Worm (Caenorhabditis elegans) whole organism, L4 larva: ENCODE results near the gene lron-1.

ENCODE experiments used
- F49E8.2 ChIP-seq: sonication (generic microtip); optimal IDR thresholded peaks from 2 replicates; lab custom pipeline; 2016; ENCODE audit warnings: missing compliant biosample characterization, mild to moderate bottlenecking, missing genetic modification characterization, borderline replicate concordance
- R02D3.7 ChIP-seq: fragments of 150-350 bp; sonication (generic microtip); optimal IDR thresholded peaks from 3 replicates; lab custom pipeline; 2014; ENCODE audit warnings: missing biosample characterization, missing genetic modification characterization
- T26A8.4 ChIP-seq: fragments of 200-800 bp; sonication (Bioruptor generic); IDR thresholded peaks from 2 replicates; pipeline ENCODE4 v1.3.6; 2022; ENCODE audit warnings: missing genetic modification characterization, missing compliant biosample characterization
- Y48G9A.11 ChIP-seq: fragments of 200-800 bp; sonication (Bioruptor generic); IDR thresholded peaks from 2 replicates; pipeline ENCODE4 v1.3.6; 2022; ENCODE audit warnings: missing genetic modification reagents, missing genetic modification characterization, missing compliant biosample characterization
- ZK546.5 ChIP-seq, 2 experiments: sonication (generic microtip); optimal IDR thresholded peaks; 2 replicates each; lab custom pipeline; 2017; ENCODE audit warnings: missing biosample characterization in 2 of 2, missing genetic modification characterization in 2 of 2
- aha-1 ChIP-seq: fragments of 150-350 bp; peaks from one replicate; lab custom pipeline; 2014; ENCODE audit warnings: missing biosample characterization, missing genetic modification characterization
- ama-1 ChIP-seq: fragments of 150-350 bp; optimal IDR thresholded peaks from 2 replicates; lab custom pipeline; 2014; ENCODE audit warnings: inconsistent platforms, mixed read lengths
- attf-4 ChIP-seq: sonication (generic microtip); optimal IDR thresholded peaks from 3 replicates; lab custom pipeline; 2017; ENCODE audit warnings: missing biosample characterization, missing genetic modification characterization
- ceh-20 ChIP-seq: fragments of 200-800 bp; sonication (Bioruptor generic); IDR thresholded peaks from 2 replicates; pipeline ENCODE4 v1.3.6; 2022; ENCODE audit warnings: missing genetic modification reagents, missing genetic modification characterization, missing compliant biosample characterization
- ceh-44 ChIP-seq: fragments of 200-800 bp; sonication (Bioruptor generic); IDR thresholded peaks from 2 replicates; pipeline ENCODE4 v1.3.6; 2022; ENCODE audit warnings: missing genetic modification reagents, missing genetic modification characterization, missing compliant biosample characterization
- ceh-62 ChIP-seq: sonication (generic microtip); optimal IDR thresholded peaks from 2 replicates; lab custom pipeline; 2017; ENCODE audit warnings: missing biosample characterization, missing genetic modification characterization
- ceh-82 ChIP-seq: sonication (generic microtip); optimal IDR thresholded peaks from 2 replicates; lab custom pipeline; 2017; ENCODE audit warnings: missing biosample characterization, missing genetic modification characterization
- ces-1 ChIP-seq: fragments of 150-350 bp; sonication (generic microtip); optimal IDR thresholded peaks from 4 replicates; lab custom pipeline; 2014; ENCODE audit warnings: missing biosample characterization, missing genetic modification reagents, missing genetic modification characterization
- daf-12 ChIP-seq: fragments of 150-350 bp; optimal IDR thresholded peaks from 2 replicates; lab custom pipeline; 2014; ENCODE audit warnings: missing biosample characterization, missing genetic modification reagents, missing genetic modification characterization
- daf-16 ChIP-seq, 3 experiments: sonication (generic microtip); optimal IDR thresholded peaks; 2 replicates each; lab custom pipeline; 2016 to 2017; ENCODE audit warnings: missing genetic modification characterization in 3 of 3, missing genetic modification reagents in 3 of 3, mild to moderate bottlenecking in 2 of 3, missing compliant biosample characterization in 2 of 3, missing biosample characterization in 1 of 3, moderate library complexity in 1 of 3
- daf-19 ChIP-seq: fragments of 200-800 bp; sonication (Bioruptor generic); conservative IDR thresholded peaks from 2 replicates; pipeline ENCODE4 v1.3.6; 2022; ENCODE audit warnings: missing genetic modification characterization, missing compliant biosample characterization
- daf-8 ChIP-seq: fragments of 200-800 bp; sonication (Bioruptor generic); IDR thresholded peaks from 2 replicates; pipeline ENCODE4 v1.3.6; 2022; ENCODE audit warnings: missing genetic modification characterization, missing compliant biosample characterization
- dmd-6 ChIP-seq: fragments of 200-800 bp; sonication (Bioruptor generic); IDR thresholded peaks from 2 replicates; pipeline ENCODE4 v1.3.6; 2022; ENCODE audit warnings: missing genetic modification reagents, missing genetic modification characterization, missing compliant biosample characterization
- dve-1 ChIP-seq: sonication (generic microtip); optimal IDR thresholded peaks from 2 replicates; lab custom pipeline; 2017; ENCODE audit warnings: antibody characterized with exemption, mild to moderate bottlenecking, missing genetic modification characterization, missing compliant biosample characterization; ENCODE audit not compliant: insufficient read depth
- fos-1 ChIP-seq: fragments of 150-350 bp; optimal IDR thresholded peaks from 2 replicates; lab custom pipeline; 2014; ENCODE audit warnings: missing biosample characterization, missing genetic modification characterization
- hlh-11 ChIP-seq: fragments of 200-800 bp; sonication (Bioruptor generic); optimal IDR thresholded peaks from 2 replicates; lab custom pipeline; 2018; ENCODE audit warnings: mild to moderate bottlenecking, missing genetic modification characterization, missing compliant biosample characterization
- hlh-30 ChIP-seq: sonication (generic microtip); optimal IDR thresholded peaks from 2 replicates; lab custom pipeline; 2017; ENCODE audit warnings: antibody characterized with exemption, mild to moderate bottlenecking, missing genetic modification characterization, missing compliant biosample characterization; ENCODE audit not compliant: insufficient read depth
- lin-15B ChIP-seq: fragments of 150-350 bp; sonication (generic microtip); optimal IDR thresholded peaks from 3 replicates; lab custom pipeline; 2014; ENCODE audit warnings: missing biosample characterization, missing genetic modification characterization
- lin-29 ChIP-seq: fragments of 200-800 bp; sonication (Bioruptor generic); IDR thresholded peaks from 2 replicates; pipeline ENCODE4 v1.3.6; 2022; ENCODE audit warnings: missing genetic modification reagents, missing genetic modification characterization, missing compliant biosample characterization
- lin-39 ChIP-seq: fragments of 150-350 bp; optimal IDR thresholded peaks from 2 replicates; lab custom pipeline; 2014; ENCODE audit warnings: missing biosample characterization, missing genetic modification reagents, missing genetic modification characterization
- mdt-29 ChIP-seq: fragments of 200-800 bp; sonication (Bioruptor generic); IDR thresholded peaks from 2 replicates; pipeline ENCODE4 v1.3.6; 2022; ENCODE audit warnings: missing genetic modification reagents, missing genetic modification characterization, missing compliant biosample characterization
- mes-2 ChIP-seq: sonication (generic microtip); optimal IDR thresholded peaks from 2 replicates; lab custom pipeline; 2016; ENCODE audit warnings: missing genotype, mild to moderate bottlenecking, missing genetic modification characterization, missing compliant biosample characterization; ENCODE audit not compliant: poor library complexity, severe bottlenecking
- mxl-2 ChIP-seq: fragments of 200-800 bp; sonication (Bioruptor generic); conservative IDR thresholded peaks from 2 replicates; pipeline ENCODE4 v1.3.6; 2022; ENCODE audit warnings: missing genetic modification reagents, missing genetic modification characterization, missing compliant biosample characterization
- nhr-111 ChIP-seq: fragments of 200-800 bp; sonication (Bioruptor generic); optimal IDR thresholded peaks from 2 replicates; lab custom pipeline; 2018; ENCODE audit warnings: mild to moderate bottlenecking, missing genetic modification characterization, missing compliant biosample characterization
- nhr-237 ChIP-seq: sonication (generic microtip); optimal IDR thresholded peaks from 2 replicates; lab custom pipeline; 2017; ENCODE audit warnings: missing biosample characterization, missing genetic modification characterization
- nhr-41 ChIP-seq: fragments of 200-800 bp; sonication (Bioruptor generic); IDR thresholded peaks from 2 replicates; pipeline ENCODE4 v1.3.6; 2022; ENCODE audit warnings: missing genetic modification reagents, missing genetic modification characterization, missing compliant biosample characterization
- nhr-42 ChIP-seq: fragments of 200-800 bp; sonication (Bioruptor generic); IDR thresholded peaks from 2 replicates; pipeline ENCODE4 v1.3.6; 2022; ENCODE audit warnings: missing genetic modification characterization, missing compliant biosample characterization
- nhr-76 ChIP-seq: fragments of 150-350 bp; optimal IDR thresholded peaks from 2 replicates; lab custom pipeline; 2014; ENCODE audit warnings: missing biosample characterization, missing genetic modification characterization
- nhr-77 ChIP-seq: fragments of 150-350 bp; optimal IDR thresholded peaks from 2 replicates; lab custom pipeline; 2014; ENCODE audit warnings: missing biosample characterization, missing genetic modification characterization
- rbr-2 ChIP-seq: sonication (generic microtip); optimal IDR thresholded peaks from 2 replicates; lab custom pipeline; 2016; ENCODE audit warnings: missing genotype, missing genetic modification characterization, missing compliant biosample characterization
- saeg-2 ChIP-seq: fragments of 200-800 bp; sonication (Bioruptor generic); IDR thresholded peaks from 2 replicates; pipeline ENCODE4 v1.3.6; 2022; ENCODE audit warnings: missing genetic modification reagents, missing genetic modification characterization, missing compliant biosample characterization
- tra-1 ChIP-seq: fragments of 200-800 bp; sonication (Bioruptor generic); IDR thresholded peaks from 2 replicates; pipeline ENCODE4 v1.3.6; 2022; ENCODE audit warnings: missing genetic modification reagents, missing genetic modification characterization, missing compliant biosample characterization
- unc-130 ChIP-seq: sonication (generic microtip); optimal IDR thresholded peaks from 2 replicates; lab custom pipeline; 2016; ENCODE audit warnings: missing genetic modification reagents, missing genetic modification characterization, missing compliant biosample characterization
- unc-62 ChIP-seq, 3 experiments: fragments of 150-350 bp in 1 of 3; sonication (generic microtip); optimal IDR thresholded peaks in 2 of 3; peaks in 1 of 3; 1 replicate in 1 of 3; 2 replicates in 2 of 3; lab custom pipeline; 2014 to 2017; ENCODE audit warnings: missing biosample characterization in 3 of 3, missing genetic modification characterization in 3 of 3, missing genetic modification reagents in 3 of 3, missing genotype in 1 of 3
- zag-1 ChIP-seq: fragments of 150-350 bp; optimal IDR thresholded peaks from 2 replicates; lab custom pipeline; 2014; ENCODE audit warnings: missing biosample characterization, missing genetic modification characterization
- zfp-3 ChIP-seq: fragments of 200-800 bp; sonication (Bioruptor generic); conservative IDR thresholded peaks from 2 replicates; pipeline ENCODE4 v1.3.6; 2022; ENCODE audit warnings: missing genetic modification reagents, missing genetic modification characterization, missing compliant biosample characterization
- zip-11 ChIP-seq: fragments of 200-800 bp; sonication (Bioruptor generic); IDR thresholded peaks from 2 replicates; pipeline ENCODE4 v1.3.6; 2022; ENCODE audit warnings: missing genetic modification characterization, missing compliant biosample characterization
- ztf-11 ChIP-seq: fragments of 150-350 bp; optimal IDR thresholded peaks from 2 replicates; lab custom pipeline; 2014; ENCODE audit warnings: missing biosample characterization, missing genetic modification characterization
- ztf-7 ChIP-seq: fragments of 150-350 bp; optimal IDR thresholded peaks from 2 replicates; lab custom pipeline; 2014; ENCODE audit warnings: missing biosample characterization, missing genetic modification characterization

Gene lron-1

DNA sequence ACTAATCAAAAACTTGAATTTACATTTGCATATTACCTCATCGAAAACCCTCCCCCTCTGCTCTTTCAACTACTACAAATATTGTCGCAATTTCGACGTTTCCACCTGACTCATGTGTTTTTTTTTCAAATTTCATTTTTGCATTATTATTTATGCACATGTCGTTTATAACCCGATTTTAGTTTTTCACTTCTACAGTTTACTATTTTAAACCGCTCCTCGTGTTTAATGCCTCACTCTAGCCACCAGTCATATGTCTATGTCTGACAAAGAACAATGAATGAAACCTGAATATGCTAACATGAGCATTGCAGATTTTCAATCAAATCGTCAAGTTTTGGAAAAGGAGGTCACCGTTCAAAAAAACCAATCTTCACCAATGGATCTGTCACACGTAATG, 38.4 kb upstream of the lron-1 start, which contains the start of gene T24C2.5:
T24C2.5 (plus strand) TSS at position 301 of the 400 bp plus-strand sequence.
- TF ChIP-seq hlh-30 (peak; percentile 7), nhr-111 (GFP tag; lab: Kevin White, UChicago) (no peak)
- TF ChIP-seq, all 104 proteins: peak for 1

DNA sequence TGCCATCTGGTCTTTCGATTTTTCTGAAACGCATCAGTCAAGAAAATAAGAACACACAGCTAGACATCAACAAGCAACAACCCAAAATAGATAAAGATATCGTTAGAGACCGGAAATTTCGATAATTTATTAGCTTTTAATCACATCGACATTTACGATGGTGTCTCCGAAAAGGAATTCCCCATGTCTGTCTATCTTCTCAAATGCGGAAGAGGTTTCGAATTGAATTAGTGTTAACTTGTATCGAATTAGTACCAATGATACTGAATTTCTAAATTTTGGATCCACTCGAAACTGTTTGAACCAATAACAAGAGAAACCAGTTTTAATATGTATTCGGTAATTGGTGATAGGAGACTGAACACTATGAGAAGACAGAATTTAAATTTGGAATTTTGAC, 37.9 kb upstream of the lron-1 start:
- TF ChIP-seq zfp-3 (GFP tag; lab: Robert Waterston, UW), result no peak
- TF ChIP-seq nhr-76 (tag; lab: Kevin White, UChicago), result no peak
- no peak for TF ChIP-seq mes-2 (tag; lab: Kevin White, UChicago)
- peak; percentile 81 for TF ChIP-seq aha-1 (tag; lab: Kevin White, UChicago)
- TF ChIP-seq nhr-237 (tag; lab: Kevin White, UChicago), result no peak
- TF ChIP-seq saeg-2 (GFP tag; lab: Robert Waterston, UW), result no peak
- TF ChIP-seq R02D3.7 (tag; lab: Kevin White, UChicago), result no peak
- no peak for TF ChIP-seq mxl-2
- no peak for TF ChIP-seq daf-16 (GFP tag; optimal IDR thresholded peaks at IDR 0.05; lab: Kevin White, UChicago)
- TF ChIP-seq daf-16 (tag; optimal IDR thresholded peaks at IDR 0.05; lab: Kevin White, UChicago), result peak; percentile 63
- no peak for TF ChIP-seq ceh-82 (tag; lab: Kevin White, UChicago)

DNA sequence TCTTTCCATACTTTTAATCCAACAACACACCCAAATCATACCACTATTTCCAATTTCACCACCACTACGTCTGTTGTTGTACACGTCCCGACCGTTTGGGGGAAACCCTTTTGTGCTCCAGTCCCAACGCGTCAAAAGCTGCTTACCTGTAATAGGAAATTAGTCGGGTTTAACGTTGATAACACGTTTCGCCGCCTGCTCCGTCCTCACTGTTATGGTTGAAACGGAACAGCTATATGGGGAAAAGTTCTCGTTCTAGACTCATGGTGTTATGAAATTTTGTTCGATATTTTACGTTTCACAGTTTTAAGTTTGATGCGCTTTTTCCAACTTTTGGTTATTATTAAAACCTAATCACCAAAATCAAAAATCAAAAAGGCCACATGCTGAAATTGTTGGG, 36.6 kb upstream of the lron-1 start:
- TF ChIP-seq nhr-77 (tag; lab: Kevin White, UChicago) (no peak), zag-1 (tag; lab: Kevin White, UChicago) (no peak), daf-16 (GFP tag; optimal IDR thresholded peaks at IDR 0.05; lab: Kevin White, UChicago) (no peak), daf-16 (tag; optimal IDR thresholded peaks at IDR 0.05; lab: Kevin White, UChicago) (peak; percentile 39), rbr-2 (tag; lab: Kevin White, UChicago) (no peak), ama-1 (no peak), daf-12 (tag; lab: Kevin White, UChicago) (no peak), tra-1 (GFP tag; lab: Robert Waterston, UW) (no peak), F49E8.2 (tag; lab: Kevin White, UChicago) (no peak), ZK546.5 (tag; optimal IDR thresholded peaks at IDR 0.05; lab: Kevin White, UChicago) (no peak), hlh-11 (tag; lab: Kevin White, UChicago) (peak; percentile 28), daf-8 (no peak), nhr-42 (GFP tag; lab: Robert Waterston, UW) (no peak), dmd-6 (0 out of 2 replicates have a peak, but pooled peaks have one; percentile 21), mdt-29 (GFP tag; lab: Robert Waterston, UW) (no peak), unc-62 (GFP tag; optimal IDR thresholded peaks at IDR 0.05 in 1 of 2; lab: Kevin White, UChicago) (peak in 1 of 2 experiments; percentile 40), unc-62 (tag; optimal IDR thresholded peaks at IDR 0.05; lab: Kevin White, UChicago) (no peak), daf-19 (GFP tag; lab: Robert Waterston, UW) (no peak), attf-4 (tag; lab: Kevin White, UChicago) (no peak)
- TF ChIP-seq, all 104 proteins: peak for 4

DNA sequence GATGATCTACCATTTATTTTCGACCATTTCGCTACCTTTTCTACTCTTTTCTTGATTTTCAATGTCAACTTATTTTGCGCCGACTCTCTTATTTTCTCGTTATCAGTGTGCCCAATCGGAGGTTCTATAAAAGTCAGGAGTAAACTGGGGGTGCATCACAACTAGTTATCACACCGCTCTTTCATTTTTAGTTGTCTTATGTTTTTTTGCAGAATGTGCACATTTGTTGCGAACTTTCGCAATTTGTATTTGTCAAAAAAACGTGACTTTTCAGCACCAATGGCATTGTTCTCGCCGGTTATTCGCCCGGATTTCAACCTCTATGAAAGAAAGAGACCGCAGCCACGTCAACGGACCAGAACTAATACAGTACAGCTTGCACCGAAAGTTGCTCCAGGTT, 34.9 kb upstream of the lron-1 start:
- TF ChIP-seq ceh-20 (GFP tag; lab: Robert Waterston, UW), result no peak
- TF ChIP-seq zip-11 (GFP tag; lab: Robert Waterston, UW), result no peak
- no peak for TF ChIP-seq mes-2 (tag; lab: Kevin White, UChicago)
- TF ChIP-seq zfp-3 (GFP tag; lab: Robert Waterston, UW), result no peak
- TF ChIP-seq ztf-7 (tag; lab: Kevin White, UChicago), result no peak
- no peak for TF ChIP-seq ces-1 (GFP tag; lab: Kevin White, UChicago)
- TF ChIP-seq dve-1 (tag; lab: Kevin White, UChicago), result peak; percentile 22
- no peak for TF ChIP-seq attf-4 (tag; lab: Kevin White, UChicago)
- TF ChIP-seq fos-1 (tag; lab: Kevin White, UChicago), result no peak
- no peak for TF ChIP-seq T26A8.4 (GFP tag; lab: Robert Waterston, UW)
- TF ChIP-seq lin-15B, result no peak
- TF ChIP-seq dmd-6, result peak; percentile 34
- no peak for TF ChIP-seq lin-29 (GFP tag; lab: Robert Waterston, UW)
- TF ChIP-seq ceh-44 (GFP tag; lab: Robert Waterston, UW), result no peak
- TF ChIP-seq nhr-77 (tag; lab: Kevin White, UChicago), result peak; percentile 59
- no peak for TF ChIP-seq lin-39 (tag; lab: Kevin White, UChicago)
- TF ChIP-seq aha-1 (tag; lab: Kevin White, UChicago), result no peak
- TF ChIP-seq ama-1, result no peak
- no peak for TF ChIP-seq ztf-11 (tag; lab: Kevin White, UChicago)
- TF ChIP-seq daf-8, result no peak
- no peak for TF ChIP-seq daf-16 (GFP tag; optimal IDR thresholded peaks at IDR 0.05; lab: Kevin White, UChicago)
- TF ChIP-seq daf-16 (tag; optimal IDR thresholded peaks at IDR 0.05; lab: Kevin White, UChicago), result peak; percentile 85
- TF ChIP-seq Y48G9A.11 (GFP tag; lab: Robert Waterston, UW), result no peak
- no peak for TF ChIP-seq ceh-62 (tag; lab: Kevin White, UChicago)
- TF ChIP-seq unc-130 (GFP tag; lab: Kevin White, UChicago), result no peak
- TF ChIP-seq nhr-41, result no peak
